Worm (Caenorhabditis elegans) whole organism, dauer: ENCODE data around the gene F47B10.3.

Experiments used
- unc-62 ChIP-seq: sonication (generic microtip); optimal IDR thresholded peaks from 2 replicates; lab custom pipeline; 2017; ENCODE audit warnings: missing biosample characterization, missing genetic modification reagents, missing genetic modification characterization

Gene F47B10.3

ce11 chrX:10883203-10883602, 8.8 kb upstream of the F47B10.3 start, which contains the start of gene T21E8.7:
Gene T21E8.7, plus strand, starts transcription at chrX:10883503.
- TF ChIP-seq unc-62 (GFP tag; lab: Kevin White, UChicago) = no peak

ce11 chrX:10885872-10886271, 6.1 kb upstream of the F47B10.3 start, which contains the start of gene T21E8.5:
Gene T21E8.5, plus strand, starts transcription at chrX:10886172.
- TF ChIP-seq unc-62 (GFP tag; lab: Kevin White, UChicago) = no peak

- TF ChIP-seq unc-62 (GFP tag; lab: Kevin White, UChicago) = no peak
These were observed 3.8 kb upstream of the F47B10.3 start, which contains the start of gene F47B10.6 for ce11 chrX:10888201-10888600. Gene F47B10.6, plus strand, starts transcription at chrX:10888501.

ce11 chrX:10890456-10890855, 1.5 kb upstream of the F47B10.3 start, which contains the start of gene F47B10.5:
Gene F47B10.5, minus strand, starts transcription at chrX:10890556.
- TF ChIP-seq unc-62 (GFP tag; lab: Kevin White, UChicago) = no peak

- no peak for TF ChIP-seq unc-62 (GFP tag; lab: Kevin White, UChicago)
These were observed 1.0 kb upstream of the F47B10.3 start, which contains the start of gene F47B10.4 for ce11 chrX:10890965-10891364. Gene F47B10.4, plus strand, starts transcription at chrX:10891265.

ce11 chrX:10896498-10896897, 4.5 kb downstream of the F47B10.3 start, which contains the start of gene haly-1:
Gene haly-1, minus strand, starts transcription at chrX:10896598.
- no peak for TF ChIP-seq unc-62 (GFP tag; lab: Kevin White, UChicago)

ce11 chrX:10900079-10900724, 8.2 kb downstream of the F47B10.3 start, which contains the start of gene suca-1:
Gene suca-1, minus strand, starts transcription at chrX:10900114.
- TF ChIP-seq unc-62 (GFP tag; lab: Kevin White, UChicago) = no peak

ce11 chrX:10900952-10901351, 9.0 kb downstream of the F47B10.3 start:
- TF ChIP-seq unc-62 (GFP tag; lab: Kevin White, UChicago) = no peak

ce11 chrX:10901766-10902165, 9.8 kb downstream of the F47B10.3 start:
- no peak for TF ChIP-seq unc-62 (GFP tag; lab: Kevin White, UChicago)

ce11 chrX:10902723-10903322, 10.8 kb downstream of the F47B10.3 start, which contains the start of gene acbp-3:
Gene acbp-3, plus strand, starts transcription at chrX:10903272.
- no peak for TF ChIP-seq unc-62 (GFP tag; lab: Kevin White, UChicago)

ce11 chrX:10903416-10903815, 11.4 kb downstream of the F47B10.3 start:
- TF ChIP-seq unc-62 (GFP tag; lab: Kevin White, UChicago) = no peak

ce11 chrX:10907418-10907817, 15.4 kb downstream of the F47B10.3 start:
- TF ChIP-seq unc-62 (GFP tag; lab: Kevin White, UChicago) = no peak

ce11 chrX:10909661-10910060, 17.7 kb downstream of the F47B10.3 start:
- no peak for TF ChIP-seq unc-62 (GFP tag; lab: Kevin White, UChicago)

- no peak for TF ChIP-seq unc-62 (GFP tag; lab: Kevin White, UChicago)
These were observed 18.7 kb downstream of the F47B10.3 start, which contains the start of gene F47B10.8 for ce11 chrX:10910716-10911115. Gene F47B10.8, minus strand, starts transcription at chrX:10910816.

ce11 chrX:10913981-10914380, 22.0 kb downstream of the F47B10.3 start, which contains the start of gene F47B10.9:
Gene F47B10.9, minus strand, starts transcription at chrX:10914081.
- no peak for TF ChIP-seq unc-62 (GFP tag; lab: Kevin White, UChicago)
